Fruit fly (Drosophila melanogaster): ENCODE results near the gene PIG-P.
A peak's percentile ranks its signal among the peaks of the same experiment; 100 is the strongest.

dm6 chr3R:26017771-26018731, 40.0 kb downstream of the PIG-P start:
- TF ChIP-seq Myc (optimal IDR thresholded peaks at IDR 0.05) (no peak), fru (GFP tag; optimal IDR thresholded peaks at IDR 0.05) (peak; percentile 90), Dif (GFP tag; optimal IDR thresholded peaks at IDR 0.05; ENCODE audit: partially characterized antibody) (peak; percentile 2), sv (GFP tag; optimal IDR thresholded peaks at IDR 0.05) (peak; percentile 41)

Data from whole organism, wandering third instar larva.